Fruit fly (Drosophila melanogaster) whole organism, adult: ENCODE data around the gene CG44838.

Experiments
- CG11617 ChIP-seq: fragments of 200-800 bp; sonication (Bioruptor generic); optimal IDR thresholded peaks from 2 replicates; lab custom pipeline; 2017; ENCODE audit warnings: mild to moderate bottlenecking, missing biosample characterization, missing genetic modification reagents, missing genetic modification characterization
- CG12768 ChIP-seq: fragments of 200-800 bp; sonication (Bioruptor generic); optimal IDR thresholded peaks from 2 replicates; lab custom pipeline; 2017; ENCODE audit warnings: missing biosample characterization, missing genetic modification characterization, mild to moderate bottlenecking, moderate library complexity, missing genetic modification reagents
- CG14711 ChIP-seq: fragments of 200-800 bp; sonication (Bioruptor generic); optimal IDR thresholded peaks from 2 replicates; lab custom pipeline; 2018; ENCODE audit warnings: missing biosample characterization, mild to moderate bottlenecking, missing genetic modification characterization, moderate library complexity
- CG1620 ChIP-seq: fragments of 200-800 bp; sonication (Bioruptor generic); optimal IDR thresholded peaks from 2 replicates; lab custom pipeline; 2016; ENCODE audit warnings: missing biosample characterization, missing genetic modification characterization
- CG33017 ChIP-seq: fragments of 200-800 bp; sonication (Bioruptor generic); optimal IDR thresholded peaks from 2 replicates; lab custom pipeline; 2018; ENCODE audit warnings: missing biosample characterization, mild to moderate bottlenecking, missing genetic modification characterization, moderate library complexity
- CG5204 ChIP-seq: fragments of 200-800 bp; sonication (Bioruptor generic); optimal IDR thresholded peaks from 2 replicates; lab custom pipeline; 2016; ENCODE audit warnings: missing biosample characterization, missing genetic modification characterization
- CG7045 ChIP-seq: fragments of 200-800 bp; sonication (Bioruptor generic); optimal IDR thresholded peaks from 2 replicates; lab custom pipeline; 2017; ENCODE audit warnings: missing biosample characterization, mild to moderate bottlenecking, missing genetic modification characterization
- CG7101 ChIP-seq: fragments of 200-800 bp; sonication (Bioruptor generic); optimal IDR thresholded peaks from 2 replicates; lab custom pipeline; 2018; ENCODE audit warnings: missing biosample characterization, mild to moderate bottlenecking, missing genetic modification characterization, moderate library complexity
- Clk ChIP-seq: fragments of 200-800 bp; sonication (Bioruptor generic); optimal IDR thresholded peaks from 2 replicates; lab custom pipeline; 2017; ENCODE audit warnings: missing biosample characterization, missing genetic modification characterization
- Crg-1 ChIP-seq: fragments of 200-800 bp; sonication (Bioruptor generic); optimal IDR thresholded peaks from 2 replicates; lab custom pipeline; 2016; ENCODE audit warnings: missing biosample characterization, missing genetic modification characterization
- Hr96 ChIP-seq: fragments of 200-800 bp; sonication (Bioruptor generic); optimal IDR thresholded peaks from 2 replicates; lab custom pipeline; 2016; ENCODE audit warnings: missing biosample characterization, missing genetic modification characterization
- Mnt ChIP-seq: fragments of 200-800 bp; sonication (Bioruptor generic); optimal IDR thresholded peaks from 2 replicates; lab custom pipeline; 2016; ENCODE audit warnings: missing biosample characterization, mild to moderate bottlenecking, missing genetic modification characterization
- bab1 ChIP-seq: fragments of 200-800 bp; sonication (Bioruptor generic); optimal IDR thresholded peaks from 3 replicates; lab custom pipeline; 2019; ENCODE audit warnings: missing biosample characterization, mild to moderate bottlenecking, missing genetic modification characterization, moderate library complexity
- cic ChIP-seq: fragments of 200-800 bp; sonication (Bioruptor generic); optimal IDR thresholded peaks from 2 replicates; lab custom pipeline; 2017; ENCODE audit warnings: missing biosample characterization, mild to moderate bottlenecking, missing genetic modification characterization, moderate library complexity
- cnc ChIP-seq, 2 experiments: fragments of >200 bp; optimal IDR thresholded peaks; 2 replicates each; lab custom pipeline; 2017
- kay ChIP-seq: fragments of 200-800 bp; sonication (Bioruptor generic); peaks from one replicate; lab custom pipeline; 2016; ENCODE audit warnings: missing biosample characterization, missing genetic modification characterization, borderline replicate concordance
- ovo ChIP-seq: fragments of 200-800 bp; sonication (Bioruptor generic); optimal IDR thresholded peaks from 2 replicates; lab custom pipeline; 2016; ENCODE audit warnings: missing biosample characterization, missing genetic modification characterization
- pad ChIP-seq: fragments of 200-800 bp; sonication (Bioruptor generic); optimal IDR thresholded peaks from 3 replicates; lab custom pipeline; 2017; ENCODE audit warnings: missing biosample characterization, missing genetic modification characterization, mild to moderate bottlenecking, moderate library complexity, missing genetic modification reagents
- tj ChIP-seq: fragments of 200-800 bp; sonication (Bioruptor generic); optimal IDR thresholded peaks from 3 replicates; lab custom pipeline; 2017; ENCODE audit warnings: missing biosample characterization, mild to moderate bottlenecking, missing genetic modification characterization, moderate library complexity
- toe ChIP-seq: fragments of 200-800 bp; sonication (Bioruptor generic); optimal IDR thresholded peaks from 2 replicates; lab custom pipeline; 2016; ENCODE audit warnings: missing biosample characterization, missing genetic modification characterization

The CG44838 gene

dm6 chr3L:9425838-9426237 lies 35.0 kb upstream of the CG44838 start:
- TF ChIP-seq tj (GFP tag; lab: Kevin White, UChicago): no peak

- TF ChIP-seq bab1 (GFP tag; lab: Kevin White, UChicago) (peak; percentile 99), CG5204 (no peak), toe (GFP tag; lab: Kevin White, UChicago) (peak; percentile 100), ovo (peak; percentile 96), CG7101 (peak; percentile 99), CG12768 (GFP tag; lab: Kevin White, UChicago) (peak; percentile 99), CG1620 (peak; percentile 100), Mnt (GFP tag; lab: Kevin White, UChicago) (peak; percentile 94), Crg-1 (GFP tag; lab: Kevin White, UChicago) (peak; percentile 99), Clk (GFP tag; lab: Kevin White, UChicago) (peak; percentile 99), tj (GFP tag; lab: Kevin White, UChicago) (peak; percentile 89), CG33017 (tag; lab: Kevin White, UChicago) (peak; percentile 97), CG11617 (GFP tag; lab: Kevin White, UChicago) (peak; percentile 97), CG14711 (tag; lab: Kevin White, UChicago) (peak; percentile 95), CG7045 (GFP tag; lab: Kevin White, UChicago) (peak; percentile 98), cic (GFP tag; lab: Kevin White, UChicago) (peak; percentile 89), kay (peak; percentile 97), pad (GFP tag; lab: Kevin White, UChicago) (peak; percentile 95), Hr96 (GFP tag; lab: Kevin White, UChicago) (peak; percentile 100), cnc (optimal IDR thresholded peaks at IDR 0.05; lab: Kevin White, UChicago) (no peak)
These were observed 34.1 kb upstream of the CG44838 start, which contains the start of the genes Atat and Shc for dm6 chr3L:9426656-9427294. Gene Atat, minus strand, starts transcription at chr3L:9426758. Gene Shc, plus strand, starts transcription at chr3L:9427010.

DNA sequence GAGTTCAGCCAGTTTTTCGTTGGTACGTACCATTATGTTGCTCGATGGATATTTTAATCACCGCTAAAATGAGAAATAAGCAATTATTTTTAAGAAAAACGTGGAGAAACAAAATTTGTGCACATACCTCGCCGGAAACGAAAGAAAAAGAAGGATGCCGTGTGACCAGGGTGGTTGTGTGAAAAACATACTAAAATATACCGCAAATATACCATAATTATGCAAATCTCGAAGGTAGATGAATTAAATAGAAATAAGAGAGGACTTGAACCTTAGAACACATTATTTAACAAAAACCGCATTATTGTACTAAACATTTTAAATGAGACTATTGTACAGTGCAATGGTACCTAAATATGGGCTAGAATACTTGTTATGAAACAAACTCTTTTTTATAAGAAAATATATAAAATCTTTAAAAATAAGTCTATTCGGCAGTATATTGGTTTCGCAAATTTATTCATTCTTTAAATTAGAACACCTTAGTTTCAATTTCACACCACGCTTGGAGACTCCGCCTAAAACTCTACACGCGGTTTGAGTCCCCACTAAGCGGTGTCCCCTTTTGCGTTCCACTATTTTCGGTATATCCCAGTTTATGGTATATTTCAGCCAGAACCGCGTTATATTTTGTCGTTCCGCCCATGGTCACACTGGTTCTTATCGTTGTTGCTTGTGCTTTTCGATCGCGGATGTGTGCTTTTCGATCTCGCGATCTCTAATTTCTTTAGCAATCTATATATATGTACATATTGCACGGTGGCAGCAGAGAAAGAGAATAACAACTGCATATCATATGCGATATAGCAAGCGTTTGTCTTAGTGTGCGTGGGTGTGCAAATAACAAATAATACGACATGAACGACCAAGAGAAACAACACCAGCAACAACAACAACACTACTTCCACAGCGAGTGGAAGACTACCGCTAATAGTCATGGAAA lies 30.9 kb upstream of the CG44838 start, which contains the start of the genes RpS17 and MTF-1:
RpS17 (minus strand) TSS at position 157 of the 943 bp plus-strand sequence.
MTF-1 (plus strand) TSS at position 648 of the 943 bp plus-strand sequence.
- TF ChIP-seq cnc (optimal IDR thresholded peaks at IDR 0.05; lab: Kevin White, UChicago) (no peak), Clk (GFP tag; lab: Kevin White, UChicago) (peak; percentile 1), CG11617 (GFP tag; lab: Kevin White, UChicago) (peak; percentile 73), cic (GFP tag; lab: Kevin White, UChicago) (peak; percentile 48), Crg-1 (GFP tag; lab: Kevin White, UChicago) (peak; percentile 33), CG7045 (GFP tag; lab: Kevin White, UChicago) (peak; percentile 15), Hr96 (GFP tag; lab: Kevin White, UChicago) (peak; percentile 40), kay (no peak), Mnt (GFP tag; lab: Kevin White, UChicago) (peak; percentile 87), CG12768 (GFP tag; lab: Kevin White, UChicago) (peak; percentile 47), pad (GFP tag; lab: Kevin White, UChicago) (peak; percentile 24), toe (GFP tag; lab: Kevin White, UChicago) (no peak), CG7101 (peak; percentile 66), CG33017 (tag; lab: Kevin White, UChicago) (peak; percentile 51), bab1 (GFP tag; lab: Kevin White, UChicago) (peak; percentile 70), ovo (peak; percentile 19), CG5204 (no peak), CG14711 (tag; lab: Kevin White, UChicago) (peak; percentile 50), CG1620 (peak; percentile 61), tj (GFP tag; lab: Kevin White, UChicago) (peak; percentile 27)

DNA sequence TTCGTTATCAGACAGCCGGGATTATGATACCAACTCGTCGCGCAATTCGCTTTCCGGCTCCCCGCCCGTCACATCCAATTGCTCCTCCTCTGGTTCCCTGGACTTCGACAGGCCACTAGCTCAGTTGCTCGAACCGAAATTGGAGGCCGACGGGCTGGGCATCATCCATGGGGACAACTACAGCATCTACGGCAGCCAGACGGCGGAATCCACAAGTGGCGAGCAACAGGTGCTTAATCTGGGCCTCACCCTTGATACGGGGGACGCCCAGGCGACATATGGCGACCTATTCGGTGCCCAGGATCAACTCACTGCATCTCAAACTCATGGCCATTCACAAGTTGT lies 30.3 kb upstream of the CG44838 start:
- TF ChIP-seq cic (GFP tag; lab: Kevin White, UChicago) (no peak), CG12768 (GFP tag; lab: Kevin White, UChicago) (peak; percentile 34)

- TF ChIP-seq kay (no peak), Hr96 (GFP tag; lab: Kevin White, UChicago) (no peak), cnc (optimal IDR thresholded peaks at IDR 0.05; lab: Kevin White, UChicago) (no peak), CG5204 (no peak), CG7045 (GFP tag; lab: Kevin White, UChicago) (no peak), ovo (no peak), CG7101 (no peak), bab1 (GFP tag; lab: Kevin White, UChicago) (no peak), cic (GFP tag; lab: Kevin White, UChicago) (no peak), CG33017 (tag; lab: Kevin White, UChicago) (no peak), toe (GFP tag; lab: Kevin White, UChicago) (no peak), CG11617 (GFP tag; lab: Kevin White, UChicago) (no peak), Crg-1 (GFP tag; lab: Kevin White, UChicago) (no peak), pad (GFP tag; lab: Kevin White, UChicago) (no peak), tj (GFP tag; lab: Kevin White, UChicago) (no peak), CG12768 (GFP tag; lab: Kevin White, UChicago) (no peak), CG14711 (tag; lab: Kevin White, UChicago) (no peak), CG1620 (no peak)
These were observed 28.8 kb upstream of the CG44838 start for dm6 chr3L:9431848-9432623.
